Worm (Caenorhabditis elegans): ENCODE results near the gene kcmf-1.

DNA sequence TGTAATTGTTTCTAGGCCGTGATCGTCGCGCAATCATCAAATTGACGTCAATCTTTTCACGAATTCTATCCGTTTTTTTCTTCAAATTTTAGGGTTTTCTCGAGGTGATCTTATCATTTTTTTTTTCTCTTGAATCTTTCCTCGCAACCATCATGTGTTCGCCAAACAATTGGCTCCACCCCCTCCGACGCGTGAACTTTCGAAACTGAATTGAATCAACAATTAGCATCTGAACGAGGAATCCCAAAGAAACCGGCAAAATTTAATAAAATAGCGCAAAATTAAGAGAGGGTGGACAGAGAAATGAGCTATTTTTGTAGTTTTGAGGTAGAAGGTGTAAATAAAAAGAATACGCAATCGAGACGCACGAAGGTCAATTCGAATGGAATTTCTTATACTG lies 43.6 kb downstream of the kcmf-1 start:
- TF ChIP-seq cog-1 (tag; optimal IDR thresholded peaks at IDR 0.05) (no peak), flt-1 (GFP tag; IDR thresholded peaks at IDR 0.05) (no peak)
